Fruit fly (Drosophila melanogaster) whole organism, embryonic: Measurements from ENCODE around the gene tweek.

Experiments used
- CG11085 ChIP-seq: fragments of 200-800 bp; sonication (Bioruptor generic); IDR thresholded peaks from 2 replicates; pipeline ENCODE4 v1.3.6; 2022; ENCODE audit warnings: missing biosample characterization, missing genetic modification characterization
- CG11504 ChIP-seq: fragments of 200-800 bp; sonication (Bioruptor generic); optimal IDR thresholded peaks from 3 replicates; lab custom pipeline; 2019; ENCODE audit warnings: missing biosample characterization, mild to moderate bottlenecking, missing genetic modification characterization, moderate library complexity
- CG12071 ChIP-seq: fragments of 200-800 bp; sonication (Bioruptor generic); optimal IDR thresholded peaks from 3 replicates; lab custom pipeline; 2018; ENCODE audit warnings: missing biosample characterization, mild to moderate bottlenecking, missing genetic modification characterization
- CG1603 ChIP-seq: fragments of 200-800 bp; sonication (Bioruptor generic); optimal IDR thresholded peaks from 2 replicates; lab custom pipeline; 2019; ENCODE audit warnings: missing biosample characterization, mild to moderate bottlenecking, missing genetic modification characterization, moderate library complexity
- CG16815 ChIP-seq: fragments of 200-800 bp; sonication (Bioruptor generic); optimal IDR thresholded peaks from 3 replicates; lab custom pipeline; 2017; ENCODE audit warnings: missing biosample characterization, mild to moderate bottlenecking, missing genetic modification characterization
- CG17829 ChIP-seq: fragments of 200-800 bp; optimal IDR thresholded peaks from 2 replicates; lab custom pipeline; 2019; ENCODE audit warnings: missing biosample characterization, mild to moderate bottlenecking, missing genetic modification characterization, moderate library complexity
- CG18619 ChIP-seq: fragments of 200-800 bp; sonication (Bioruptor generic); optimal IDR thresholded peaks from 3 replicates; lab custom pipeline; 2017; ENCODE audit warnings: missing biosample characterization, mild to moderate bottlenecking, missing genetic modification characterization
- CG2678 ChIP-seq: fragments of 200-800 bp; sonication (Bioruptor generic); optimal IDR thresholded peaks from 3 replicates; lab custom pipeline; 2019; ENCODE audit warnings: missing biosample characterization, mild to moderate bottlenecking, missing genetic modification characterization, moderate library complexity
- CG2875 ChIP-seq: fragments of 200-800 bp; sonication (Bioruptor generic); optimal IDR thresholded peaks from 2 replicates; lab custom pipeline; 2017; ENCODE audit warnings: missing biosample characterization, mild to moderate bottlenecking, missing genetic modification characterization, missing genetic modification reagents
- CG2889 ChIP-seq: fragments of 200-800 bp; sonication (Bioruptor generic); IDR thresholded peaks from 3 replicates; pipeline ENCODE4 v1.3.6; 2022; ENCODE audit warnings: missing biosample characterization, missing genetic modification characterization
- CG32772 ChIP-seq: fragments of 200-800 bp; sonication (Bioruptor generic); IDR thresholded peaks from 2 replicates; pipeline ENCODE4 v1.3.6; 2022; ENCODE audit warnings: missing biosample characterization, missing genetic modification characterization
- CG34224 ChIP-seq: fragments of 200-800 bp; sonication (Bioruptor generic); IDR thresholded peaks from 3 replicates; pipeline ENCODE4 v1.3.6; 2022; ENCODE audit warnings: missing biosample characterization, missing genetic modification characterization; ENCODE audit not compliant: partially characterized antibody
- CG3726 ChIP-seq: fragments of 200-800 bp; sonication (Bioruptor generic); IDR thresholded peaks from 3 replicates; pipeline ENCODE4, ENCODE4 v1.3.6; 2022; ENCODE audit warnings: missing biosample characterization, missing genetic modification characterization
- CG4282 ChIP-seq: fragments of 200-800 bp; sonication (Bioruptor generic); optimal IDR thresholded peaks from 2 replicates; lab custom pipeline; 2016; ENCODE audit warnings: missing biosample characterization, missing genetic modification characterization
- CG5180 ChIP-seq: fragments of 200-800 bp; sonication (Bioruptor generic); optimal IDR thresholded peaks from 3 replicates; lab custom pipeline; 2017; ENCODE audit warnings: missing biosample characterization, missing genetic modification characterization, mild to moderate bottlenecking, moderate library complexity, missing genetic modification reagents
- CG7839 ChIP-seq: fragments of 200-800 bp; sonication (Bioruptor generic); optimal IDR thresholded peaks from 3 replicates; lab custom pipeline; 2018; ENCODE audit warnings: missing biosample characterization, mild to moderate bottlenecking, missing genetic modification characterization, moderate library complexity
- CG8290 ChIP-seq, 3 experiments: fragments of 200-800 bp; sonication (Bioruptor generic); optimal IDR thresholded peaks; 2 replicates each; lab custom pipeline; 2016 to 2019; ENCODE audit warnings: missing biosample characterization in 3 of 3, missing genetic modification characterization in 3 of 3, mild to moderate bottlenecking in 2 of 3, moderate library complexity in 1 of 3
- CG9932 ChIP-seq: fragments of 200-800 bp; sonication (Bioruptor generic); IDR thresholded peaks from 2 replicates; pipeline ENCODE4 v1.3.6; 2022; ENCODE audit warnings: missing biosample characterization, missing genetic modification characterization
- Dip2 ChIP-seq: fragments of 200-800 bp; sonication (Bioruptor generic); IDR thresholded peaks from 2 replicates; pipeline ENCODE4 v1.3.6; 2022; ENCODE audit warnings: missing biosample characterization, missing genetic modification characterization
- Hmx ChIP-seq: fragments of 200-800 bp; sonication (Bioruptor generic); optimal IDR thresholded peaks from 2 replicates; lab custom pipeline; 2016; ENCODE audit warnings: missing biosample characterization, missing genetic modification characterization
- Lhr ChIP-seq: fragments of 200-800 bp; sonication (Bioruptor generic); optimal IDR thresholded peaks from 3 replicates; lab custom pipeline; 2017; ENCODE audit warnings: mild to moderate bottlenecking, missing biosample characterization, missing genetic modification reagents, missing genetic modification characterization
- Nf-YB ChIP-seq: fragments of 200-800 bp; sonication (Bioruptor generic); optimal IDR thresholded peaks from 3 replicates; lab custom pipeline; 2019; ENCODE audit warnings: missing biosample characterization, mild to moderate bottlenecking, missing genetic modification characterization, moderate library complexity
- Opbp ChIP-seq: fragments of 200-800 bp; sonication (Bioruptor generic); IDR thresholded peaks from 3 replicates; pipeline ENCODE4 v1.3.6; 2022; ENCODE audit warnings: missing biosample characterization, missing genetic modification characterization; ENCODE audit not compliant: partially characterized antibody
- PHDP ChIP-seq: fragments of 200-800 bp; sonication (Bioruptor generic); optimal IDR thresholded peaks from 3 replicates; lab custom pipeline; 2018; ENCODE audit warnings: missing biosample characterization, mild to moderate bottlenecking, missing genetic modification characterization, moderate library complexity
- Pdp1 ChIP-seq, 2 experiments: fragments of 200-800 bp; sonication (Bioruptor generic); optimal IDR thresholded peaks; 3 replicates each; lab custom pipeline; 2016; ENCODE audit warnings: missing biosample characterization in 2 of 2, missing genetic modification characterization in 2 of 2, mild to moderate bottlenecking in 1 of 2, moderate library complexity in 1 of 2
- Xbp1 ChIP-seq: fragments of 200-800 bp; sonication (Bioruptor generic); optimal IDR thresholded peaks from 3 replicates; lab custom pipeline; 2016; ENCODE audit warnings: missing biosample characterization, mild to moderate bottlenecking, missing genetic modification characterization
- ac ChIP-seq: fragments of 200-800 bp; sonication (Bioruptor generic); optimal IDR thresholded peaks from 3 replicates; lab custom pipeline; 2017; ENCODE audit warnings: missing biosample characterization, mild to moderate bottlenecking, missing genetic modification characterization
- amos ChIP-seq: fragments of 200-800 bp; sonication (Bioruptor generic); IDR thresholded peaks from 2 replicates; pipeline ENCODE4 v1.3.6; 2022; ENCODE audit warnings: missing biosample characterization, missing genetic modification characterization; ENCODE audit not compliant: partially characterized antibody
- ato ChIP-seq: fragments of 200-800 bp; sonication (Bioruptor generic); IDR thresholded peaks from 2 replicates; pipeline ENCODE4 v1.3.6; 2022; ENCODE audit warnings: missing biosample characterization, missing genetic modification characterization; ENCODE audit not compliant: partially characterized antibody
- bbx ChIP-seq: fragments of 200-800 bp; sonication (Bioruptor generic); IDR thresholded peaks from 2 replicates; pipeline ENCODE4 v1.3.6; 2022; ENCODE audit warnings: missing biosample characterization, missing genetic modification characterization; ENCODE audit not compliant: partially characterized antibody
- cad ChIP-seq: fragments of >200 bp; optimal IDR thresholded peaks from 2 replicates; lab custom pipeline; 2017; ENCODE audit warnings: missing biosample characterization, missing genetic modification characterization
- cwo ChIP-seq: fragments of 200-800 bp; sonication (Bioruptor generic); optimal IDR thresholded peaks from 3 replicates; lab custom pipeline; 2017; ENCODE audit warnings: missing biosample characterization, missing genetic modification characterization, mild to moderate bottlenecking, moderate library complexity, missing genetic modification reagents
- dan ChIP-seq: fragments of 200-800 bp; sonication (Bioruptor generic); IDR thresholded peaks from 2 replicates; pipeline ENCODE4 v1.3.6; 2022; ENCODE audit warnings: missing biosample characterization, missing genetic modification characterization
- danr ChIP-seq: fragments of 200-800 bp; sonication (Bioruptor generic); IDR thresholded peaks from 2 replicates; pipeline ENCODE4 v1.3.6; 2022; ENCODE audit warnings: missing biosample characterization, missing genetic modification characterization
- gcm ChIP-seq: fragments of 200-800 bp; sonication (Bioruptor generic); optimal IDR thresholded peaks from 2 replicates; lab custom pipeline; 2019; ENCODE audit warnings: missing biosample characterization, mild to moderate bottlenecking, missing genetic modification characterization, moderate library complexity
- gem ChIP-seq: fragments of 200-800 bp; sonication (Bioruptor generic); optimal IDR thresholded peaks from 2 replicates; lab custom pipeline; 2019; ENCODE audit warnings: missing biosample characterization, mild to moderate bottlenecking, missing genetic modification characterization, moderate library complexity
- grau ChIP-seq: fragments of 200-800 bp; optimal IDR thresholded peaks from 3 replicates; lab custom pipeline; 2019; ENCODE audit warnings: missing biosample characterization, mild to moderate bottlenecking, missing genetic modification characterization, moderate library complexity
- gsb ChIP-seq: fragments of 200-800 bp; sonication (Bioruptor generic); IDR thresholded peaks from 2 replicates; pipeline ENCODE4 v1.3.6; 2022; ENCODE audit warnings: missing biosample characterization, missing genetic modification characterization
- hbn ChIP-seq: fragments of 200-800 bp; sonication (Bioruptor generic); IDR thresholded peaks from 2 replicates; pipeline ENCODE4 v1.3.6; 2022; ENCODE audit warnings: missing biosample characterization, missing genetic modification characterization; ENCODE audit not compliant: partially characterized antibody
- lov ChIP-seq, 2 experiments: fragments of 200-800 bp in 1 of 2; fragments of >200 bp in 1 of 2; sonication (Bioruptor generic) in 1 of 2; IDR thresholded peaks in 1 of 2; optimal IDR thresholded peaks in 1 of 2; 2 replicates in 1 of 2; 3 replicates in 1 of 2; pipeline versions ENCODE4 v1.3.6 to Lab custom; 2017 to 2022; ENCODE audit warnings: missing biosample characterization in 1 of 2, missing genetic modification characterization in 1 of 2
- mam ChIP-seq: fragments of 200-800 bp; sonication (Bioruptor generic); optimal IDR thresholded peaks from 3 replicates; lab custom pipeline; 2016; ENCODE audit warnings: missing biosample characterization, missing genetic modification characterization
- pfk ChIP-seq: fragments of 200-800 bp; sonication (Bioruptor generic); optimal IDR thresholded peaks from 2 replicates; lab custom pipeline; 2018; ENCODE audit warnings: missing biosample characterization, mild to moderate bottlenecking, missing genetic modification characterization, moderate library complexity
- pita ChIP-seq: fragments of 200-800 bp; sonication (Bioruptor generic); optimal IDR thresholded peaks from 2 replicates; lab custom pipeline; 2017; ENCODE audit warnings: missing biosample characterization, mild to moderate bottlenecking, missing genetic modification characterization
- row ChIP-seq: fragments of 200-800 bp; sonication (Bioruptor generic); IDR thresholded peaks from 3 replicates; pipeline ENCODE4 v1.3.6; 2022; ENCODE audit warnings: missing biosample characterization, missing genetic modification characterization
- run ChIP-seq: fragments of 200-800 bp; sonication (Bioruptor generic); optimal IDR thresholded peaks from 3 replicates; lab custom pipeline; 2018; ENCODE audit warnings: missing biosample characterization, mild to moderate bottlenecking, missing genetic modification characterization
- sens-2 ChIP-seq: fragments of 200-800 bp; sonication (Bioruptor generic); IDR thresholded peaks from 2 replicates; pipeline ENCODE4 v1.3.6; 2022; ENCODE audit warnings: missing biosample characterization, missing genetic modification characterization
- seq ChIP-seq: fragments of 200-800 bp; sonication (Bioruptor generic); IDR thresholded peaks from 2 replicates; pipeline ENCODE4 v1.3.6; 2022; ENCODE audit warnings: missing biosample characterization, missing genetic modification characterization
- sob ChIP-seq: fragments of 200-800 bp; sonication (Bioruptor generic); IDR thresholded peaks from 2 replicates; pipeline ENCODE4 v1.3.6; 2022; ENCODE audit warnings: missing biosample characterization, missing genetic modification characterization
- trh ChIP-seq: fragments of 200-800 bp; sonication (Bioruptor generic); optimal IDR thresholded peaks from 2 replicates; lab custom pipeline; 2016; ENCODE audit warnings: missing biosample characterization, missing genetic modification characterization

Gene tweek

dm6 chr2L:16852318-16852932, 35.9 kb upstream of the tweek start, which contains the start of gene CG31810 (continued):
- TF ChIP-seq Dip2 (no peak), CG34224 (GFP tag; lab: Robert Waterston, UW) (no peak), trh (GFP tag; lab: Kevin White, UChicago) (no peak), CG5180 (GFP tag; lab: Kevin White, UChicago) (no peak), run (tag; lab: Kevin White, UChicago) (no peak), CG32772 (GFP tag; lab: Robert Waterston, UW) (no peak), CG9932 (GFP tag; lab: Robert Waterston, UW) (no peak), ac (GFP tag; lab: Kevin White, UChicago) (no peak), CG1603 (no peak), seq (GFP tag; lab: Robert Waterston, UW) (no peak), CG8290 (GFP tag; optimal IDR thresholded peaks at IDR 0.05; lab: Kevin White, UChicago) (no peak), CG8290 (tag; optimal IDR thresholded peaks at IDR 0.05; lab: Kevin White, UChicago) (no peak), CG11085 (GFP tag; lab: Robert Waterston, UW) (no peak), CG7839 (tag; lab: Kevin White, UChicago) (peak; percentile 15), ato (no peak), Opbp (no peak), gem (tag; lab: Kevin White, UChicago) (peak; percentile 41), pita (GFP tag; lab: Kevin White, UChicago) (peak; percentile 3), gsb (GFP tag; lab: Robert Waterston, UW) (no peak), hbn (GFP tag; lab: Robert Waterston, UW) (no peak), Xbp1 (no peak), CG2678 (tag; lab: Kevin White, UChicago) (peak; percentile 30), bbx (GFP tag; lab: Robert Waterston, UW) (no peak), cwo (GFP tag; lab: Kevin White, UChicago) (no peak), CG12071 (GFP tag; lab: Kevin White, UChicago) (no peak), dan (GFP tag; lab: Robert Waterston, UW) (no peak), Hmx (GFP tag; lab: Kevin White, UChicago) (no peak), PHDP (peak; percentile 26), Pdp1 (GFP tag; optimal IDR thresholded peaks at IDR 0.05; lab: Kevin White, UChicago) (no peak), CG2875 (GFP tag; lab: Kevin White, UChicago) (no peak), Lhr (GFP tag; lab: Kevin White, UChicago) (no peak), amos (no peak), sob (no peak), pfk (GFP tag; lab: Kevin White, UChicago) (no peak), CG17829 (tag; lab: Kevin White, UChicago) (peak; percentile 2), sens-2 (GFP tag; lab: Robert Waterston, UW) (no peak), lov (optimal IDR thresholded peaks at IDR 0.05; lab: Kevin White, UChicago) (no peak), lov (GFP tag; IDR thresholded peaks at IDR 0.05; lab: Robert Waterston, UW) (no peak), CG3726 (no peak), CG16815 (GFP tag; lab: Kevin White, UChicago) (no peak), CG4282 (GFP tag; lab: Kevin White, UChicago) (no peak), grau (tag; lab: Kevin White, UChicago) (peak; percentile 17), mam (GFP tag; lab: Kevin White, UChicago) (no peak), CG2889 (peak; percentile 70; the same call in 2 of the 3 replicates), CG18619 (GFP tag; lab: Kevin White, UChicago) (no peak), row (GFP tag; lab: Robert Waterston, UW) (peak; percentile 43), CG11504 (tag; lab: Kevin White, UChicago) (peak; percentile 32), cad (GFP tag; lab: Kevin White, UChicago) (no peak), danr (GFP tag; lab: Robert Waterston, UW) (no peak), gcm (peak; percentile 12), Nf-YB (GFP tag; lab: Kevin White, UChicago) (no peak)
